Worm (Caenorhabditis elegans) whole organism, young adult: ENCODE measurements around the gene mesp-1.

Experiments
- B0261.1 ChIP-seq: sonication (generic microtip); optimal IDR thresholded peaks from 2 replicates; lab custom pipeline; 2016; ENCODE audit warnings: mild to moderate bottlenecking, missing genetic modification characterization, moderate library complexity, missing compliant biosample characterization
- B0336.3 ChIP-seq: fragments of 200-800 bp; sonication (Bioruptor generic); IDR thresholded peaks from 2 replicates; pipeline ENCODE4 v1.3.6; 2022; ENCODE audit warnings: missing genetic modification characterization, missing compliant biosample characterization
- C06A6.2 ChIP-seq: fragments of 200-800 bp; sonication (Bioruptor generic); conservative IDR thresholded peaks from 2 replicates; pipeline ENCODE4 v1.3.6; 2022; ENCODE audit warnings: missing genetic modification characterization, missing compliant biosample characterization
- D2030.7 ChIP-seq: fragments of 200-800 bp; sonication (Bioruptor generic); IDR thresholded peaks from 2 replicates; pipeline ENCODE4 v1.3.6; 2022; ENCODE audit warnings: missing genetic modification reagents, missing genetic modification characterization, missing compliant biosample characterization
- F23B12.7 ChIP-seq: sonication (generic microtip); optimal IDR thresholded peaks from 2 replicates; lab custom pipeline; 2017; ENCODE audit warnings: missing genetic modification characterization, mild to moderate bottlenecking, missing compliant biosample characterization, antibody characterized with exemption, moderate library complexity; ENCODE audit not compliant: insufficient read depth
- F37B4.10 ChIP-seq: fragments of 200-800 bp; sonication (Bioruptor generic); IDR thresholded peaks from 2 replicates; pipeline ENCODE4 v1.3.6; 2022; ENCODE audit warnings: missing genetic modification characterization, missing compliant biosample characterization
- F52B5.7 ChIP-seq: sonication (generic microtip); optimal IDR thresholded peaks from 2 replicates; lab custom pipeline; 2016; ENCODE audit warnings: mild to moderate bottlenecking, missing genetic modification characterization, missing compliant biosample characterization
- F55B11.4 ChIP-seq: sonication (generic microtip); optimal IDR thresholded peaks from 2 replicates; lab custom pipeline; 2016; ENCODE audit warnings: missing compliant biosample characterization, missing genetic modification characterization, borderline replicate concordance; ENCODE audit not compliant: insufficient read depth
- F57A8.1 ChIP-seq: fragments of 200-800 bp; sonication (Bioruptor generic); optimal IDR thresholded peaks from 2 replicates; lab custom pipeline; 2018; ENCODE audit warnings: mild to moderate bottlenecking, missing genetic modification characterization, moderate library complexity, missing compliant biosample characterization
- T07F8.4 ChIP-seq: sonication (generic microtip); optimal IDR thresholded peaks from 2 replicates; lab custom pipeline; 2016; ENCODE audit warnings: mild to moderate bottlenecking, missing genetic modification characterization, moderate library complexity, missing compliant biosample characterization
- T26A5.8 ChIP-seq: sonication (generic microtip); optimal IDR thresholded peaks from 2 replicates; lab custom pipeline; 2016; ENCODE audit warnings: missing genetic modification characterization, missing compliant biosample characterization
- Y56A3A.18 ChIP-seq: fragments of 200-800 bp; sonication (Bioruptor generic); IDR thresholded peaks from 2 replicates; pipeline ENCODE4 v1.3.6; 2022; ENCODE audit warnings: missing genetic modification reagents, missing genetic modification characterization, missing compliant biosample characterization
- Y79H2A.3 ChIP-seq: fragments of 200-800 bp; sonication (Bioruptor generic); conservative IDR thresholded peaks from 2 replicates; pipeline ENCODE4 v1.3.6; 2022; ENCODE audit warnings: missing genetic modification reagents, missing genetic modification characterization, missing compliant biosample characterization
- atf-7 ChIP-seq: sonication (generic microtip); optimal IDR thresholded peaks from 2 replicates; lab custom pipeline; 2017; ENCODE audit warnings: mild to moderate bottlenecking, missing genetic modification characterization, missing compliant biosample characterization
- cebp-1 ChIP-seq, 2 experiments: fragments of 200-800 bp in 1 of 2; sonication (Bioruptor generic) in 1 of 2; sonication (generic microtip) in 1 of 2; IDR thresholded peaks in 1 of 2; optimal IDR thresholded peaks in 1 of 2; 2 replicates each; pipeline versions ENCODE4 v1.3.6 to Lab custom; 2017 to 2022; ENCODE audit warnings: missing compliant biosample characterization in 2 of 2, missing genetic modification characterization in 2 of 2, mild to moderate bottlenecking in 1 of 2, missing genetic modification reagents in 1 of 2, moderate library complexity in 1 of 2
- ceh-100 ChIP-seq: fragments of 200-800 bp; sonication (Bioruptor generic); IDR thresholded peaks from 2 replicates; pipeline ENCODE4 v1.3.6; 2022; ENCODE audit warnings: missing genetic modification reagents, missing genetic modification characterization, missing compliant biosample characterization
- ceh-40 ChIP-seq: fragments of 200-800 bp; sonication (Bioruptor generic); IDR thresholded peaks from 2 replicates; pipeline ENCODE4 v1.3.6; 2022; ENCODE audit warnings: missing genetic modification characterization, missing compliant biosample characterization
- ceh-58 ChIP-seq: fragments of 200-800 bp; sonication (Bioruptor generic); IDR thresholded peaks from 2 replicates; pipeline ENCODE4 v1.3.6; 2022; ENCODE audit warnings: missing genetic modification characterization, missing compliant biosample characterization
- chd-7 ChIP-seq: sonication (generic microtip); optimal IDR thresholded peaks from 2 replicates; lab custom pipeline; 2016; ENCODE audit warnings: mild to moderate bottlenecking, missing genetic modification characterization, moderate library complexity, missing compliant biosample characterization
- dox-1 ChIP-seq: fragments of 200-800 bp; sonication (Bioruptor generic); IDR thresholded peaks from 2 replicates; pipeline ENCODE4 v1.3.6; 2022; ENCODE audit warnings: missing genetic modification reagents, missing genetic modification characterization, missing compliant biosample characterization
- dpff-1 ChIP-seq: sonication (generic microtip); optimal IDR thresholded peaks from 2 replicates; lab custom pipeline; 2017; ENCODE audit warnings: mild to moderate bottlenecking, missing genetic modification characterization, missing compliant biosample characterization
- egl-18 ChIP-seq: fragments of 200-800 bp; sonication (Bioruptor generic); IDR thresholded peaks from 2 replicates; pipeline ENCODE4 v1.3.6; 2022; ENCODE audit warnings: missing genetic modification reagents, missing genetic modification characterization, missing compliant biosample characterization
- egl-44 ChIP-seq: fragments of 200-800 bp; sonication (Bioruptor generic); IDR thresholded peaks from 2 replicates; pipeline ENCODE4 v1.3.6; 2022; ENCODE audit warnings: missing genetic modification reagents, missing genetic modification characterization, missing compliant biosample characterization
- ets-4 ChIP-seq: fragments of 200-800 bp; sonication (Bioruptor generic); optimal IDR thresholded peaks from 2 replicates; lab custom pipeline; 2018; ENCODE audit warnings: mild to moderate bottlenecking, missing genetic modification characterization, missing compliant biosample characterization
- him-1 ChIP-seq: sonication (generic microtip); optimal IDR thresholded peaks from 2 replicates; lab custom pipeline; 2016; ENCODE audit warnings: missing genotype, missing genetic modification reagents, missing genetic modification characterization, missing compliant biosample characterization
- hlh-12 ChIP-seq: sonication (generic microtip); optimal IDR thresholded peaks from 2 replicates; lab custom pipeline; 2016; ENCODE audit warnings: missing genetic modification characterization, missing compliant biosample characterization
- hlh-26 ChIP-seq: fragments of 200-800 bp; sonication (Bioruptor generic); conservative IDR thresholded peaks from 2 replicates; pipeline ENCODE4 v1.3.6; 2022; ENCODE audit warnings: missing genetic modification reagents, missing genetic modification characterization, missing compliant biosample characterization
- let-607 ChIP-seq, 2 experiments: fragments of 200-800 bp in 1 of 2; sonication (Bioruptor generic) in 1 of 2; sonication (generic microtip) in 1 of 2; optimal IDR thresholded peaks; 2 replicates each; lab custom pipeline; 2016 to 2018; ENCODE audit warnings: mild to moderate bottlenecking in 2 of 2, missing compliant biosample characterization in 2 of 2, missing genetic modification characterization in 2 of 2, moderate library complexity in 2 of 2, missing genotype in 1 of 2
- lin-35 ChIP-seq, 3 experiments: fragments of 150-350 bp in 2 of 3; sonication (generic microtip) in 1 of 3; optimal IDR thresholded peaks; 2 replicates each; lab custom pipeline; 2014 to 2018; ENCODE audit warnings: missing biosample characterization in 3 of 3, missing genetic modification characterization in 3 of 3, missing genetic modification reagents in 3 of 3
- lsl-1 ChIP-seq: fragments of 200-800 bp; sonication (Bioruptor generic); optimal IDR thresholded peaks from 2 replicates; lab custom pipeline; 2018; ENCODE audit warnings: mild to moderate bottlenecking, missing genetic modification characterization, moderate library complexity, missing compliant biosample characterization
- mcd-1 ChIP-seq: fragments of 200-800 bp; sonication (Bioruptor generic); IDR thresholded peaks from 2 replicates; pipeline ENCODE4 v1.3.6; 2022; ENCODE audit warnings: missing genetic modification reagents, missing genetic modification characterization, missing compliant biosample characterization
- nfya-2 ChIP-seq: fragments of 200-800 bp; sonication (Bioruptor generic); IDR thresholded peaks from 2 replicates; pipeline ENCODE4 v1.3.6; 2022; ENCODE audit warnings: missing genetic modification reagents, missing genetic modification characterization, missing compliant biosample characterization
- nhr-179 ChIP-seq: sonication (generic microtip); optimal IDR thresholded peaks from 2 replicates; lab custom pipeline; 2016; ENCODE audit warnings: mild to moderate bottlenecking, missing genetic modification characterization, missing compliant biosample characterization
- nhr-80 ChIP-seq: sonication (generic microtip); optimal IDR thresholded peaks from 2 replicates; lab custom pipeline; 2016; ENCODE audit warnings: missing genetic modification characterization, missing compliant biosample characterization
- pha-4 ChIP-seq: fragments of 150-350 bp; sonication (generic microtip); optimal IDR thresholded peaks from 2 replicates; lab custom pipeline; 2014; ENCODE audit warnings: missing biosample characterization, missing genetic modification reagents, missing genetic modification characterization
- repo-1 ChIP-seq: sonication (generic microtip); optimal IDR thresholded peaks from 2 replicates; lab custom pipeline; 2017; ENCODE audit warnings: mild to moderate bottlenecking, missing genetic modification characterization, missing compliant biosample characterization
- snpc-1.1 ChIP-seq: sonication (generic microtip); optimal IDR thresholded peaks from 2 replicates; lab custom pipeline; 2017; ENCODE audit warnings: missing genetic modification characterization, mild to moderate bottlenecking, missing compliant biosample characterization, antibody characterized with exemption, moderate library complexity, missing genotype, missing genetic modification reagents; ENCODE audit not compliant: insufficient read depth
- snpc-4 ChIP-seq, 5 experiments: fragments of 150-350 bp in 1 of 5; sonication (generic microtip) in 4 of 5; optimal IDR thresholded peaks; 2 replicates each; lab custom pipeline; 2014 to 2018; ENCODE audit warnings: missing genetic modification characterization in 5 of 5, missing biosample characterization in 3 of 5, antibody characterized with exemption in 2 of 5, mild to moderate bottlenecking in 2 of 5, missing compliant biosample characterization in 2 of 5, missing genotype in 2 of 5, moderate library complexity in 2 of 5, missing genetic modification reagents in 1 of 5
- somi-1 ChIP-seq: fragments of 200-800 bp; sonication (Bioruptor generic); optimal IDR thresholded peaks from 2 replicates; lab custom pipeline; 2018; ENCODE audit warnings: mild to moderate bottlenecking, missing genetic modification characterization, missing compliant biosample characterization
- sptf-2 ChIP-seq: fragments of 200-800 bp; sonication (Bioruptor generic); optimal IDR thresholded peaks from 2 replicates; lab custom pipeline; 2018; ENCODE audit warnings: mild to moderate bottlenecking, missing genetic modification characterization, missing compliant biosample characterization
- tbp1 ChIP-seq: fragments of 200-800 bp; sonication (Bioruptor generic); optimal IDR thresholded peaks from 2 replicates; lab custom pipeline; 2018; ENCODE audit warnings: mild to moderate bottlenecking, missing genetic modification characterization, missing compliant biosample characterization
- tlf-1 ChIP-seq: fragments of 200-800 bp; sonication (Bioruptor generic); optimal IDR thresholded peaks from 2 replicates; lab custom pipeline; 2018; ENCODE audit warnings: mild to moderate bottlenecking, missing genetic modification characterization, missing compliant biosample characterization
- unc-130 ChIP-seq: sonication (generic microtip); optimal IDR thresholded peaks from 2 replicates; lab custom pipeline; 2016; ENCODE audit warnings: missing genetic modification reagents, missing genetic modification characterization, missing compliant biosample characterization
- unc-62 ChIP-seq: fragments of 150-350 bp; optimal IDR thresholded peaks from 2 replicates; lab custom pipeline; 2014; ENCODE audit warnings: missing biosample characterization, missing genetic modification reagents, missing genetic modification characterization
- ztf-22 ChIP-seq: fragments of 200-800 bp; sonication (Bioruptor generic); optimal IDR thresholded peaks from 2 replicates; lab custom pipeline; 2018; ENCODE audit warnings: mild to moderate bottlenecking, missing genetic modification characterization, moderate library complexity, missing compliant biosample characterization
- ztf-26 ChIP-seq: sonication (generic microtip); optimal IDR thresholded peaks from 2 replicates; lab custom pipeline; 2017; ENCODE audit warnings: missing genetic modification characterization, missing compliant biosample characterization
- ztf-28 ChIP-seq: fragments of 200-800 bp; sonication (Bioruptor generic); IDR thresholded peaks from 2 replicates; pipeline ENCODE4 v1.3.6; 2022; ENCODE audit warnings: missing genetic modification reagents, missing genetic modification characterization, missing compliant biosample characterization

Gene mesp-1

ce11 chrIV:8528345-8528744 is 29.2 kb downstream of the mesp-1 start:
- TF ChIP-seq F55B11.4 (tag; lab: Kevin White, UChicago) (no peak), B0336.3 (GFP tag; lab: Robert Waterston, UW) (no peak), dox-1 (GFP tag; lab: Robert Waterston, UW) (no peak), snpc-4 (GFP tag; optimal IDR thresholded peaks at IDR 0.05; lab: Kevin White, UChicago) (no peak), snpc-4 (tag; optimal IDR thresholded peaks at IDR 0.05; lab: Kevin White, UChicago) (peak in 1 of 4 experiments; percentile 17), somi-1 (GFP tag; lab: Kevin White, UChicago) (no peak), mcd-1 (GFP tag; lab: Robert Waterston, UW) (no peak), ets-4 (no peak), egl-44 (GFP tag; lab: Robert Waterston, UW) (no peak), ztf-22 (GFP tag; lab: Kevin White, UChicago) (peak; percentile 74), Y56A3A.18 (GFP tag; lab: Robert Waterston, UW) (no peak), chd-7 (tag; lab: Kevin White, UChicago) (no peak), dpff-1 (tag; lab: Kevin White, UChicago) (no peak), hlh-12 (tag; lab: Kevin White, UChicago) (no peak), repo-1 (tag; lab: Kevin White, UChicago) (no peak), tbp1 (GFP tag; lab: Kevin White, UChicago) (peak; percentile 36), ceh-40 (GFP tag; lab: Robert Waterston, UW) (no peak), D2030.7 (GFP tag; lab: Robert Waterston, UW) (no peak), ztf-28 (no peak), F57A8.1 (GFP tag; lab: Kevin White, UChicago) (no peak), F23B12.7 (tag; lab: Kevin White, UChicago) (no peak), let-607 (tag; optimal IDR thresholded peaks at IDR 0.05; lab: Kevin White, UChicago) (peak in 1 of 2 experiments; percentile 28), him-1 (no peak), sptf-2 (no peak), unc-62 (GFP tag; lab: Kevin White, UChicago) (peak; percentile 65), unc-130 (no peak), F52B5.7 (tag; lab: Kevin White, UChicago) (no peak), tlf-1 (peak; percentile 34), T26A5.8 (tag; lab: Kevin White, UChicago) (no peak), ceh-100 (GFP tag; lab: Robert Waterston, UW) (no peak), lsl-1 (no peak), ztf-26 (tag; lab: Kevin White, UChicago) (no peak), T07F8.4 (tag; lab: Kevin White, UChicago) (no peak), nfya-2 (GFP tag; lab: Robert Waterston, UW) (no peak), pha-4 (peak; percentile 18), nhr-80 (tag; lab: Kevin White, UChicago) (peak; percentile 81), snpc-1.1 (tag; lab: Kevin White, UChicago) (no peak), egl-18 (GFP tag; lab: Robert Waterston, UW) (no peak), ceh-58 (GFP tag; lab: Robert Waterston, UW) (no peak), C06A6.2 (GFP tag; lab: Robert Waterston, UW) (no peak), hlh-26 (GFP tag; lab: Robert Waterston, UW) (no peak), nhr-179 (tag; lab: Kevin White, UChicago) (no peak), cebp-1 (GFP tag; IDR thresholded peaks at IDR 0.05; lab: Robert Waterston, UW) (no peak), cebp-1 (tag; optimal IDR thresholded peaks at IDR 0.05; lab: Kevin White, UChicago) (peak; percentile 44), B0261.1 (tag; lab: Kevin White, UChicago) (no peak), lin-35 (GFP tag; optimal IDR thresholded peaks at IDR 0.05; lab: Kevin White, UChicago) (no peak), F37B4.10 (no peak), atf-7 (tag; lab: Kevin White, UChicago) (no peak), Y79H2A.3 (GFP tag; lab: Robert Waterston, UW) (no peak)
